Worm (Caenorhabditis elegans) whole organism, L1 larva: ENCODE data around the gene clec-52.

Experiments
- C04F5.9 ChIP-seq: sonication (generic microtip); optimal IDR thresholded peaks from 2 replicates; lab custom pipeline; 2016; ENCODE audit warnings: missing genetic modification characterization, missing compliant biosample characterization
- C16A3.4 ChIP-seq: fragments of 150-350 bp; optimal IDR thresholded peaks from 2 replicates; lab custom pipeline; 2014; ENCODE audit warnings: missing biosample characterization, missing genetic modification characterization
- aha-1 ChIP-seq: fragments of 150-350 bp; optimal IDR thresholded peaks from 2 replicates; lab custom pipeline; 2014; ENCODE audit warnings: missing biosample characterization, missing genetic modification characterization
- ama-1 ChIP-seq: fragments of 150-350 bp; optimal IDR thresholded peaks from 2 replicates; lab custom pipeline; 2014
- blmp-1 ChIP-seq: fragments of 150-350 bp; optimal IDR thresholded peaks from 2 replicates; lab custom pipeline; 2014; ENCODE audit warnings: missing biosample characterization, missing genetic modification characterization
- dsc-1 ChIP-seq: sonication (generic microtip); optimal IDR thresholded peaks from 2 replicates; lab custom pipeline; 2016; ENCODE audit warnings: mild to moderate bottlenecking, missing genetic modification characterization, missing compliant biosample characterization
- efl-1 ChIP-seq, 4 experiments: fragments of 150-350 bp; optimal IDR thresholded peaks in 3 of 4; peaks in 1 of 4; 1 replicate in 1 of 4; 2 replicates in 3 of 4; lab custom pipeline; 2014; ENCODE audit warnings: missing biosample characterization in 2 of 4, missing genetic modification characterization in 2 of 4, missing genetic modification reagents in 2 of 4
- efl-3 ChIP-seq: fragments of 200-800 bp; sonication (Bioruptor generic); optimal IDR thresholded peaks from 2 replicates; lab custom pipeline; 2018; ENCODE audit warnings: mild to moderate bottlenecking, missing genetic modification characterization, missing compliant biosample characterization
- elt-2 ChIP-seq: sonication (generic microtip); optimal IDR thresholded peaks from 2 replicates; lab custom pipeline; 2016; ENCODE audit warnings: missing genetic modification characterization, mild to moderate bottlenecking, inconsistent platforms, missing compliant biosample characterization, missing genetic modification reagents
- fkh-10 ChIP-seq: sonication (generic microtip); optimal IDR thresholded peaks from 2 replicates; lab custom pipeline; 2017; ENCODE audit warnings: missing biosample characterization, missing genetic modification reagents, missing genetic modification characterization
- fkh-8 ChIP-seq: sonication (generic microtip); optimal IDR thresholded peaks from 2 replicates; lab custom pipeline; 2016; ENCODE audit warnings: mild to moderate bottlenecking, missing genetic modification characterization, missing compliant biosample characterization
- hpl-2 ChIP-seq: fragments of 150-350 bp; optimal IDR thresholded peaks from 2 replicates; lab custom pipeline; 2014; ENCODE audit warnings: missing biosample characterization, missing genetic modification reagents, missing genetic modification characterization
- irx-1 ChIP-seq: sonication (generic microtip); optimal IDR thresholded peaks from 2 replicates; lab custom pipeline; 2016; ENCODE audit warnings: missing genetic modification characterization, missing compliant biosample characterization
- isw-1 ChIP-seq: fragments of 200-800 bp; sonication (Bioruptor generic); IDR thresholded peaks from 2 replicates; pipeline ENCODE4 v1.3.6; 2022; ENCODE audit warnings: missing genetic modification characterization, missing compliant biosample characterization
- jun-1 ChIP-seq: fragments of 150-350 bp; optimal IDR thresholded peaks from 2 replicates; lab custom pipeline; 2014; ENCODE audit warnings: missing biosample characterization, missing genetic modification reagents, missing genetic modification characterization
- lin-35 ChIP-seq, 2 experiments: fragments of 150-350 bp; optimal IDR thresholded peaks; 2 replicates each; lab custom pipeline; 2014; ENCODE audit warnings: missing biosample characterization in 2 of 2, missing genetic modification characterization in 2 of 2, missing genetic modification reagents in 2 of 2
- lsy-2 ChIP-seq, 2 experiments: fragments of 150-350 bp; optimal IDR thresholded peaks; 2 replicates each; lab custom pipeline; 2014; ENCODE audit warnings: missing biosample characterization in 2 of 2, missing genetic modification characterization in 2 of 2
- nhr-11 ChIP-seq: fragments of 150-350 bp; optimal IDR thresholded peaks from 2 replicates; lab custom pipeline; 2014; ENCODE audit warnings: missing biosample characterization, missing genetic modification characterization
- nhr-19 ChIP-seq: fragments of 200-800 bp; sonication (Bioruptor generic); conservative IDR thresholded peaks from 2 replicates; pipeline ENCODE4 v1.3.6; 2022; ENCODE audit warnings: missing genetic modification characterization, missing compliant biosample characterization
- nhr-20 ChIP-seq: sonication (generic microtip); optimal IDR thresholded peaks from 2 replicates; lab custom pipeline; 2016; ENCODE audit warnings: mild to moderate bottlenecking, missing genetic modification characterization, missing compliant biosample characterization
- nhr-237 ChIP-seq: fragments of 150-350 bp; optimal IDR thresholded peaks from 2 replicates; lab custom pipeline; 2014; ENCODE audit warnings: missing biosample characterization, missing genetic modification characterization
- nhr-71 ChIP-seq: sonication (generic microtip); optimal IDR thresholded peaks from 2 replicates; lab custom pipeline; 2016; ENCODE audit warnings: mild to moderate bottlenecking, missing genetic modification characterization, moderate library complexity, missing compliant biosample characterization
- nhr-76 ChIP-seq: sonication (generic microtip); optimal IDR thresholded peaks from 2 replicates; lab custom pipeline; 2017; ENCODE audit warnings: missing biosample characterization, missing genetic modification characterization
- pqm-1 ChIP-seq: sonication (generic microtip); optimal IDR thresholded peaks from 3 replicates; lab custom pipeline; 2017; ENCODE audit warnings: missing biosample characterization, missing genetic modification characterization
- rnt-1 ChIP-seq: sonication (generic microtip); optimal IDR thresholded peaks from 2 replicates; lab custom pipeline; 2016; ENCODE audit warnings: mild to moderate bottlenecking, missing genetic modification characterization, moderate library complexity, missing compliant biosample characterization
- skn-1 ChIP-seq: fragments of 150-350 bp; optimal IDR thresholded peaks from 2 replicates; lab custom pipeline; 2014; ENCODE audit warnings: missing biosample characterization, missing genetic modification characterization
- snpc-4 ChIP-seq: fragments of 150-350 bp; optimal IDR thresholded peaks from 2 replicates; lab custom pipeline; 2014; ENCODE audit warnings: missing biosample characterization, missing genetic modification characterization
- sup-37 ChIP-seq: fragments of 200-800 bp; sonication (Bioruptor generic); optimal IDR thresholded peaks from 2 replicates; lab custom pipeline; 2018; ENCODE audit warnings: mild to moderate bottlenecking, missing genetic modification characterization, missing compliant biosample characterization
- swsn-7 ChIP-seq: sonication (generic microtip); optimal IDR thresholded peaks from 2 replicates; lab custom pipeline; 2016; ENCODE audit warnings: missing genetic modification characterization, missing compliant biosample characterization
- tlp-1 ChIP-seq: fragments of 150-350 bp; optimal IDR thresholded peaks from 2 replicates; lab custom pipeline; 2014; ENCODE audit warnings: missing biosample characterization, missing genetic modification characterization
- vab-15 ChIP-seq: sonication (generic microtip); optimal IDR thresholded peaks from 2 replicates; lab custom pipeline; 2017; ENCODE audit warnings: missing genotype, mild to moderate bottlenecking, missing genetic modification characterization, missing compliant biosample characterization
- xbp-1 ChIP-seq: sonication (generic microtip); optimal IDR thresholded peaks from 2 replicates; lab custom pipeline; 2016; ENCODE audit warnings: missing genetic modification characterization, missing compliant biosample characterization
- ztf-11 ChIP-seq, 2 experiments: sonication (generic microtip); optimal IDR thresholded peaks; 2 replicates each; lab custom pipeline; 2016 to 2017; ENCODE audit warnings: missing genetic modification characterization in 2 of 2, missing biosample characterization in 1 of 2, missing compliant biosample characterization in 1 of 2

Gene clec-52

ce11 chrIV:8153163-8153562, 15.4 kb downstream of the clec-52 start:
- no peak for TF ChIP-seq blmp-1 (tag; lab: Kevin White, UChicago)
- TF ChIP-seq skn-1 (tag; lab: Kevin White, UChicago), result no peak
- TF ChIP-seq efl-1 (optimal IDR thresholded peaks at IDR 0.05; lab: Kevin White, UChicago), result no peak
- peak in 1 of 2 experiments; percentile 14 for TF ChIP-seq efl-1 (GFP tag; optimal IDR thresholded peaks at IDR 0.05 in 1 of 2; lab: Kevin White, UChicago)

- no peak for TF ChIP-seq pqm-1
- TF ChIP-seq elt-2 (tag; lab: Kevin White, UChicago), result peak; percentile 37
- TF ChIP-seq, all 84 proteins: peak for 1
Observed at ce11 chrIV:8152688-8153087, 15.9 kb downstream of the clec-52 start.

ce11 chrIV:8152145-8152544, 16.4 kb downstream of the clec-52 start, which contains the start of gene faah-2:
Gene faah-2 (plus strand): TSS chrIV:8152445.
- TF ChIP-seq nhr-237 (tag; lab: Kevin White, UChicago) (no peak), snpc-4 (tag; lab: Kevin White, UChicago) (no peak), fkh-10 (GFP tag; lab: Kevin White, UChicago) (no peak), ztf-11 (tag; optimal IDR thresholded peaks at IDR 0.05; lab: Kevin White, UChicago) (no peak), sup-37 (no peak), nhr-76 (tag; lab: Kevin White, UChicago) (no peak), nhr-11 (tag; lab: Kevin White, UChicago) (no peak), isw-1 (no peak), tlp-1 (tag; lab: Kevin White, UChicago) (no peak), hpl-2 (GFP tag; lab: Kevin White, UChicago) (no peak), fkh-8 (tag; lab: Kevin White, UChicago) (no peak), swsn-7 (tag; lab: Kevin White, UChicago) (no peak), dsc-1 (tag; lab: Kevin White, UChicago) (no peak), nhr-71 (tag; lab: Kevin White, UChicago) (no peak), efl-3 (GFP tag; lab: Kevin White, UChicago) (no peak)

- TF ChIP-seq nhr-20 (tag; lab: Kevin White, UChicago) (peak; percentile 24), ama-1 (lab: Kevin White, UChicago) (no peak), dsc-1 (tag; lab: Kevin White, UChicago) (peak; percentile 18), nhr-19 (GFP tag; lab: Robert Waterston, UW) (peak; percentile 10; the same call in 1 of the 2 replicates), C16A3.4 (tag; lab: Kevin White, UChicago) (no peak), rnt-1 (tag; lab: Kevin White, UChicago) (no peak), jun-1 (tag; lab: Kevin White, UChicago) (peak; percentile 24), vab-15 (tag; lab: Kevin White, UChicago) (no peak), ztf-11 (tag; optimal IDR thresholded peaks at IDR 0.05; lab: Kevin White, UChicago) (no peak), C04F5.9 (no peak), lsy-2 (tag; optimal IDR thresholded peaks at IDR 0.05; lab: Kevin White, UChicago) (peak in 1 of 2 experiments; percentile 3), nhr-11 (tag; lab: Kevin White, UChicago) (no peak), lin-35 (GFP tag; optimal IDR thresholded peaks at IDR 0.05; lab: Kevin White, UChicago) (peak in 1 of 2 experiments; percentile 35), snpc-4 (tag; lab: Kevin White, UChicago) (no peak), aha-1 (tag; lab: Kevin White, UChicago) (no peak), skn-1 (tag; lab: Kevin White, UChicago) (no peak), sup-37 (no peak), nhr-71 (tag; lab: Kevin White, UChicago) (peak; percentile 32), elt-2 (tag; lab: Kevin White, UChicago) (peak; percentile 83)
Observed at ce11 chrIV:8151721-8152120, 16.8 kb downstream of the clec-52 start.

ce11 chrIV:8148494-8148893, 20.1 kb downstream of the clec-52 start, which contains the start of gene pmk-1:
Gene pmk-1 (plus strand): TSS chrIV:8148794.
- TF ChIP-seq nhr-71 (tag; lab: Kevin White, UChicago) (no peak), irx-1 (tag; lab: Kevin White, UChicago) (no peak), C04F5.9 (no peak), sup-37 (no peak), nhr-237 (tag; lab: Kevin White, UChicago) (no peak), xbp-1 (tag; lab: Kevin White, UChicago) (no peak)
